Worm (Caenorhabditis elegans) whole organism, L1 larva: ENCODE results near the gene str-103.

Experiments
- ama-1 ChIP-seq: fragments of 150-350 bp; optimal IDR thresholded peaks from 2 replicates; lab custom pipeline; 2014
- elt-3 ChIP-seq, 6 experiments: fragments of 150-350 bp in 1 of 6; sonication (generic microtip); optimal IDR thresholded peaks; 2 replicates each; lab custom pipeline; 2017 to 2018; ENCODE audit warnings: missing biosample characterization in 6 of 6, missing genetic modification characterization in 6 of 6, inconsistent platforms in 1 of 6
- fos-1 ChIP-seq: fragments of 150-350 bp; optimal IDR thresholded peaks from 2 replicates; lab custom pipeline; 2014; ENCODE audit warnings: missing biosample characterization, missing genetic modification characterization
- hlh-4 ChIP-seq: sonication (generic microtip); optimal IDR thresholded peaks from 2 replicates; lab custom pipeline; 2016; ENCODE audit warnings: mild to moderate bottlenecking, missing genetic modification characterization, missing compliant biosample characterization
- nhr-11 ChIP-seq: fragments of 150-350 bp; optimal IDR thresholded peaks from 2 replicates; lab custom pipeline; 2014; ENCODE audit warnings: missing biosample characterization, missing genetic modification characterization
- nhr-28 ChIP-seq: fragments of 150-350 bp; optimal IDR thresholded peaks from 2 replicates; lab custom pipeline; 2014; ENCODE audit warnings: missing biosample characterization, missing genetic modification characterization
- nhr-71 ChIP-seq: sonication (generic microtip); optimal IDR thresholded peaks from 2 replicates; lab custom pipeline; 2016; ENCODE audit warnings: mild to moderate bottlenecking, missing genetic modification characterization, moderate library complexity, missing compliant biosample characterization
- nhr-77 ChIP-seq: fragments of 150-350 bp; optimal IDR thresholded peaks from 2 replicates; lab custom pipeline; 2014; ENCODE audit warnings: missing biosample characterization, missing genetic modification characterization
- pag-3 ChIP-seq: sonication (generic microtip); optimal IDR thresholded peaks from 2 replicates; lab custom pipeline; 2017; ENCODE audit warnings: missing genetic modification characterization, mild to moderate bottlenecking, missing compliant biosample characterization, antibody characterized with exemption, borderline replicate concordance; ENCODE audit not compliant: insufficient read depth
- sox-4 ChIP-seq: sonication (generic microtip); optimal IDR thresholded peaks from 2 replicates; lab custom pipeline; 2016; ENCODE audit warnings: missing genetic modification characterization, missing compliant biosample characterization
- sptf-1 ChIP-seq: fragments of 150-350 bp; optimal IDR thresholded peaks from 2 replicates; lab custom pipeline; 2014; ENCODE audit warnings: missing biosample characterization, missing genetic modification characterization
- swsn-7 ChIP-seq: sonication (generic microtip); optimal IDR thresholded peaks from 2 replicates; lab custom pipeline; 2016; ENCODE audit warnings: missing genetic modification characterization, missing compliant biosample characterization
- ztf-11 ChIP-seq, 2 experiments: sonication (generic microtip); optimal IDR thresholded peaks; 2 replicates each; lab custom pipeline; 2016 to 2017; ENCODE audit warnings: missing genetic modification characterization in 2 of 2, missing biosample characterization in 1 of 2, missing compliant biosample characterization in 1 of 2

- TF ChIP-seq ama-1 (lab: Kevin White, UChicago) (no peak), swsn-7 (no peak), hlh-4 (tag; lab: Kevin White, UChicago) (no peak), nhr-71 (tag; lab: Kevin White, UChicago) (no peak), pag-3 (no peak), fos-1 (no peak), sptf-1 (no peak), sox-4 (tag; lab: Kevin White, UChicago) (no peak), elt-3 (tag; optimal IDR thresholded peaks at IDR 0.05; lab: Kevin White, UChicago) (no peak), nhr-11 (no peak), nhr-77 (no peak), ztf-11 (tag; optimal IDR thresholded peaks at IDR 0.05; lab: Kevin White, UChicago) (no peak), nhr-28 (tag; lab: Kevin White, UChicago) (no peak)
These were observed 47.4 kb upstream of the str-103 start, which contains the start of gene str-108 for ce11 chrV:16165936-16166335.
